Fruit fly (Drosophila melanogaster) whole organism, prepupa: Measurements from ENCODE around the gene ND-15.

Source experiments
- Blimp-1 ChIP-seq: fragments of 200-800 bp; sonication (Bioruptor generic); optimal IDR thresholded peaks from 3 replicates; lab custom pipeline; 2017; ENCODE audit warnings: missing biosample characterization, missing genetic modification characterization, mild to moderate bottlenecking, moderate library complexity, missing genetic modification reagents
- CG10669 ChIP-seq: fragments of 200-800 bp; sonication (Bioruptor generic); optimal IDR thresholded peaks from 3 replicates; lab custom pipeline; 2018; ENCODE audit warnings: missing biosample characterization, mild to moderate bottlenecking, missing genetic modification characterization, moderate library complexity
- CG11294 ChIP-seq: fragments of 200-800 bp; sonication (Bioruptor generic); IDR thresholded peaks from 2 replicates; pipeline ENCODE4 v1.3.6; 2022; ENCODE audit warnings: missing biosample characterization, missing genetic modification characterization
- CG15336 ChIP-seq: fragments of 200-800 bp; sonication (Bioruptor generic); IDR thresholded peaks from 2 replicates; pipeline ENCODE4 v1.3.6; 2022; ENCODE audit warnings: missing biosample characterization, missing genetic modification characterization
- CG1621 ChIP-seq: fragments of 200-800 bp; sonication (Bioruptor generic); optimal IDR thresholded peaks from 3 replicates; lab custom pipeline; 2018; ENCODE audit warnings: missing biosample characterization, mild to moderate bottlenecking, missing genetic modification characterization
- CG16779 ChIP-seq: fragments of 200-800 bp; sonication (Bioruptor generic); optimal IDR thresholded peaks from 3 replicates; lab custom pipeline; 2017; ENCODE audit warnings: missing biosample characterization, mild to moderate bottlenecking, missing genetic modification characterization
- CG3032 ChIP-seq: fragments of 200-800 bp; optimal IDR thresholded peaks from 2 replicates; lab custom pipeline; 2019; ENCODE audit warnings: missing biosample characterization, mild to moderate bottlenecking, missing genetic modification characterization, moderate library complexity
- CG31627 ChIP-seq: fragments of 200-800 bp; sonication (Bioruptor generic); optimal IDR thresholded peaks from 3 replicates; lab custom pipeline; 2016; ENCODE audit warnings: missing biosample characterization, missing genetic modification characterization
- CG34406 ChIP-seq: fragments of 200-800 bp; sonication (Bioruptor generic); optimal IDR thresholded peaks from 3 replicates; lab custom pipeline; 2016; ENCODE audit warnings: missing biosample characterization, missing genetic modification characterization
- CG3919 ChIP-seq: fragments of 200-800 bp; sonication (Bioruptor generic); optimal IDR thresholded peaks from 3 replicates; lab custom pipeline; 2016; ENCODE audit warnings: missing biosample characterization, missing genetic modification characterization
- CG6163 ChIP-seq: fragments of 200-800 bp; sonication (Bioruptor generic); IDR thresholded peaks from 3 replicates; pipeline ENCODE4 v1.3.6; 2022; ENCODE audit warnings: missing biosample characterization, missing genetic modification characterization
- CG6276 ChIP-seq: fragments of 200-800 bp; sonication (Bioruptor generic); optimal IDR thresholded peaks from 2 replicates; lab custom pipeline; 2017; ENCODE audit warnings: missing biosample characterization, mild to moderate bottlenecking, missing genetic modification characterization
- CG6808 ChIP-seq: fragments of 200-800 bp; sonication (Bioruptor generic); optimal IDR thresholded peaks from 3 replicates; lab custom pipeline; 2017; ENCODE audit warnings: missing biosample characterization, missing genetic modification characterization, mild to moderate bottlenecking, moderate library complexity, missing genetic modification reagents
- CG6854 ChIP-seq: fragments of 200-800 bp; sonication (Bioruptor generic); optimal IDR thresholded peaks from 2 replicates; lab custom pipeline; 2017; ENCODE audit warnings: missing biosample characterization, mild to moderate bottlenecking, missing genetic modification characterization
- CG7368 ChIP-seq: fragments of 200-800 bp; sonication (Bioruptor generic); optimal IDR thresholded peaks from 3 replicates; lab custom pipeline; 2016; ENCODE audit warnings: missing biosample characterization, missing genetic modification characterization
- CG8119 ChIP-seq: fragments of 200-800 bp; sonication (Bioruptor generic); IDR thresholded peaks from 3 replicates; pipeline ENCODE4 v1.3.6; 2022; ENCODE audit warnings: missing biosample characterization, missing genetic modification characterization
- CG8319 ChIP-seq: fragments of 200-800 bp; sonication (Bioruptor generic); optimal IDR thresholded peaks from 3 replicates; lab custom pipeline; 2016; ENCODE audit warnings: missing biosample characterization, missing genetic modification characterization
- CG8632 ChIP-seq: fragments of 200-800 bp; sonication (Bioruptor generic); optimal IDR thresholded peaks from 3 replicates; lab custom pipeline; 2016; ENCODE audit warnings: missing biosample characterization, missing genetic modification characterization
- CG9139 ChIP-seq: fragments of 200-800 bp; sonication (Bioruptor generic); optimal IDR thresholded peaks from 3 replicates; lab custom pipeline; 2017; ENCODE audit warnings: missing biosample characterization, mild to moderate bottlenecking, missing genetic modification characterization
- Eip78C ChIP-seq: fragments of 200-800 bp; sonication (Bioruptor generic); peaks from one replicate; lab custom pipeline; 2016; ENCODE audit warnings: missing biosample characterization, missing genetic modification characterization
- Eip93F ChIP-seq: fragments of 200-800 bp; sonication (Bioruptor generic); optimal IDR thresholded peaks from 2 replicates; lab custom pipeline; 2016; ENCODE audit warnings: missing biosample characterization, mild to moderate bottlenecking, missing genetic modification characterization
- Ets21C ChIP-seq: fragments of 200-800 bp; sonication (Bioruptor generic); optimal IDR thresholded peaks from 3 replicates; lab custom pipeline; 2016; ENCODE audit warnings: missing biosample characterization, missing genetic modification characterization
- Hr38 ChIP-seq: sonication (Bioruptor generic); optimal IDR thresholded peaks from 2 replicates; lab custom pipeline; 2016; ENCODE audit warnings: missing biosample characterization, missing genetic modification characterization
- Hr39 ChIP-seq: fragments of 200-800 bp; sonication (Bioruptor generic); optimal IDR thresholded peaks from 2 replicates; lab custom pipeline; 2016; ENCODE audit warnings: missing biosample characterization, missing genetic modification characterization
- Met ChIP-seq: fragments of 200-800 bp; sonication (Bioruptor generic); optimal IDR thresholded peaks from 3 replicates; lab custom pipeline; 2016; ENCODE audit warnings: missing biosample characterization, missing genetic modification characterization
- Sox102F ChIP-seq: fragments of 200-800 bp; sonication (Bioruptor generic); optimal IDR thresholded peaks from 2 replicates; lab custom pipeline; 2016; ENCODE audit warnings: missing biosample characterization, mild to moderate bottlenecking, missing genetic modification characterization
- Sox14 ChIP-seq: fragments of 200-800 bp; sonication (Bioruptor generic); optimal IDR thresholded peaks from 3 replicates; lab custom pipeline; 2016; ENCODE audit warnings: missing biosample characterization, missing genetic modification characterization
- Sox15 ChIP-seq: fragments of 200-800 bp; sonication (Bioruptor generic); optimal IDR thresholded peaks from 3 replicates; lab custom pipeline; 2016; ENCODE audit warnings: missing biosample characterization, missing genetic modification characterization
- achi ChIP-seq: fragments of 200-800 bp; sonication (Bioruptor generic); optimal IDR thresholded peaks from 3 replicates; lab custom pipeline; 2016; ENCODE audit warnings: missing biosample characterization, missing genetic modification characterization
- acj6 ChIP-seq: fragments of 200-800 bp; sonication (Bioruptor generic); optimal IDR thresholded peaks from 3 replicates; lab custom pipeline; 2016; ENCODE audit warnings: missing biosample characterization, missing genetic modification characterization
- cyc ChIP-seq: fragments of 200-800 bp; sonication (Bioruptor generic); optimal IDR thresholded peaks from 3 replicates; lab custom pipeline; 2016; ENCODE audit warnings: missing biosample characterization, missing genetic modification characterization
- dac ChIP-seq: fragments of 200-800 bp; sonication (Bioruptor generic); optimal IDR thresholded peaks from 2 replicates; lab custom pipeline; 2017; ENCODE audit warnings: missing biosample characterization, mild to moderate bottlenecking, missing genetic modification characterization
- dsx ChIP-seq: fragments of 200-800 bp; optimal IDR thresholded peaks from 3 replicates; lab custom pipeline; 2019; ENCODE audit warnings: missing biosample characterization, mild to moderate bottlenecking, missing genetic modification characterization, moderate library complexity; ENCODE audit not compliant: poor library complexity, severe bottlenecking
- esn ChIP-seq: fragments of 200-800 bp; sonication (Bioruptor generic); optimal IDR thresholded peaks from 2 replicates; lab custom pipeline; 2016; ENCODE audit warnings: missing biosample characterization, mild to moderate bottlenecking, missing genetic modification characterization, moderate library complexity
- fkh ChIP-seq: fragments of 200-800 bp; sonication (Bioruptor generic); optimal IDR thresholded peaks from 3 replicates; lab custom pipeline; 2017; ENCODE audit warnings: missing biosample characterization, mild to moderate bottlenecking, missing genetic modification characterization, moderate library complexity
- net ChIP-seq: fragments of 200-800 bp; sonication (Bioruptor generic); optimal IDR thresholded peaks from 3 replicates; lab custom pipeline; 2016; ENCODE audit warnings: missing biosample characterization, missing genetic modification characterization
- pdm3 ChIP-seq: fragments of 200-800 bp; sonication (Bioruptor generic); optimal IDR thresholded peaks from 3 replicates; lab custom pipeline; 2016; ENCODE audit warnings: missing biosample characterization, missing genetic modification characterization
- salr ChIP-seq, 2 experiments: fragments of 200-800 bp; sonication (Bioruptor generic); optimal IDR thresholded peaks; 3 replicates each; lab custom pipeline; 2016 to 2018; ENCODE audit warnings: missing biosample characterization in 2 of 2, missing genetic modification characterization in 2 of 2, mild to moderate bottlenecking in 1 of 2
- spab ChIP-seq: fragments of 200-800 bp; sonication (Bioruptor generic); optimal IDR thresholded peaks from 2 replicates; lab custom pipeline; 2017; ENCODE audit warnings: missing biosample characterization, mild to moderate bottlenecking, missing genetic modification characterization, missing genetic modification reagents
- ss ChIP-seq, 2 experiments: fragments of 200-800 bp; sonication (Bioruptor generic); optimal IDR thresholded peaks; 2 replicates in 1 of 2; 3 replicates in 1 of 2; lab custom pipeline; 2017 to 2018; ENCODE audit warnings: mild to moderate bottlenecking in 2 of 2, missing biosample characterization in 2 of 2, missing genetic modification characterization in 2 of 2, moderate library complexity in 1 of 2
- svp ChIP-seq: fragments of 200-800 bp; sonication (Bioruptor generic); peaks from one replicate; lab custom pipeline; 2016; ENCODE audit warnings: missing biosample characterization, missing genetic modification characterization
- topi ChIP-seq: fragments of 200-800 bp; sonication (Bioruptor generic); optimal IDR thresholded peaks from 3 replicates; lab custom pipeline; 2016; ENCODE audit warnings: missing biosample characterization, missing genetic modification characterization
- vri ChIP-seq: fragments of 200-800 bp; sonication (Bioruptor generic); optimal IDR thresholded peaks from 3 replicates; lab custom pipeline; 2016; ENCODE audit warnings: missing biosample characterization, mild to moderate bottlenecking, missing genetic modification characterization

Gene ND-15

dm6 chr2L:166115-167069, 51.9 kb downstream of the ND-15 start (continued):
- TF ChIP-seq CG3032 (tag; lab: Kevin White, UChicago) (peak; percentile 88), CG31627 (GFP tag; lab: Kevin White, UChicago) (no peak), Blimp-1 (GFP tag; lab: Kevin White, UChicago) (peak; percentile 66), cyc (no peak), dsx (peak; percentile 100), acj6 (GFP tag; lab: Kevin White, UChicago) (peak; percentile 62), CG7368 (GFP tag; lab: Kevin White, UChicago) (peak; percentile 89), Ets21C (GFP tag; lab: Kevin White, UChicago) (peak; percentile 43), CG8319 (GFP tag; lab: Kevin White, UChicago) (peak; percentile 68), CG15336 (GFP tag; lab: Robert Waterston, UW) (no peak), achi (GFP tag; lab: Kevin White, UChicago) (peak; percentile 87), salr (GFP tag; optimal IDR thresholded peaks at IDR 0.05; lab: Kevin White, UChicago) (peak; percentile 83 to 96), CG16779 (tag; lab: Kevin White, UChicago) (peak; percentile 99), spab (GFP tag; lab: Kevin White, UChicago) (peak; percentile 95), CG6854 (GFP tag; lab: Kevin White, UChicago) (peak; percentile 92), CG8632 (GFP tag; lab: Kevin White, UChicago) (peak; percentile 80), fkh (peak; percentile 100), net (GFP tag; lab: Kevin White, UChicago) (peak; percentile 96), Met (GFP tag; lab: Kevin White, UChicago) (peak; percentile 69), CG9139 (GFP tag; lab: Kevin White, UChicago) (peak; percentile 98), dac (peak; percentile 94), CG34406 (peak; percentile 85), Sox102F (GFP tag; lab: Kevin White, UChicago) (peak; percentile 88), Eip78C (GFP tag; lab: Kevin White, UChicago) (peak; percentile 95), Sox15 (GFP tag; lab: Kevin White, UChicago) (no peak), topi (peak; percentile 62), CG1621 (tag; lab: Kevin White, UChicago) (peak; percentile 94), CG6808 (GFP tag; lab: Kevin White, UChicago) (peak; percentile 98), Hr39 (GFP tag; lab: Kevin White, UChicago) (peak; percentile 3), CG6163 (GFP tag; lab: Robert Waterston, UW) (no peak), pdm3 (GFP tag; lab: Kevin White, UChicago) (peak; percentile 81), Eip93F (GFP tag; lab: Kevin White, UChicago) (peak; percentile 82), esn (GFP tag; lab: Kevin White, UChicago) (peak; percentile 69), svp (GFP tag; lab: Kevin White, UChicago) (peak; percentile 80)

DNA sequence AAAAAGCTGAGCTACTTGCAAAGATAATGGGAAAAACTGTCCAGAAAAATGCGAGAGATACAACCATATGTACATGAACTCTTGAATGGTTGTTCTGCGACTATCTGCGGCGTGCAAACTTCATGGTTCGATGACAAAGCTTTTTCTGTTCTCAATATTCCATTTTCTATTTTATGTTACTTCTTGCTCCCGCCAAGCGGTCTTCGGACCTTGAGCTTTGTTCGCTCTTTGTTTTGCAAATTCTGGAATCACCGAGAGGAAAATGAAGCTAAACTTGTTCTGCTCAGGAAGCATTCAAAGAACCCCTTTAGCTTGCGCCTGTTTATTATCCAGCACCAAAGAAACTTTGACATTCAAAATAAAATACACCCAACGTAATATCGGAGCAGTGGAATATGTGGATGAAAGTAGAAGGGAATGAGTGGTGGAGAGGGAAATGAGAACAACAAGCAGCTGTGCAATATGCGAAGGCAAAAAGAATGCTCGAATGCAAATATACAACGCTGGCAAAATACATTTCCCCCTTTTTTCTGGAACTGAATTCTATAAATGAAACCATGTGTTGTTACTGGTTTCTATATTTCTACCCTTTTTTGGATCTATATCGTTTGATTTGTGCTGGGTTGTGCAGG, 53.9 kb downstream of the ND-15 start:
- no peak for TF ChIP-seq pdm3 (GFP tag; lab: Kevin White, UChicago)
- peak; percentile 76 for TF ChIP-seq CG6276 (GFP tag; lab: Kevin White, UChicago)
- TF ChIP-seq CG10669 (GFP tag; lab: Kevin White, UChicago), result peak; percentile 39
- TF ChIP-seq CG6808 (GFP tag; lab: Kevin White, UChicago), result peak; percentile 76
- no peak for TF ChIP-seq Sox102F (GFP tag; lab: Kevin White, UChicago)
- TF ChIP-seq spab (GFP tag; lab: Kevin White, UChicago), result peak; percentile 46
- no peak for TF ChIP-seq dac
- TF ChIP-seq CG8632 (GFP tag; lab: Kevin White, UChicago), result no peak
- peak; percentile 16 for TF ChIP-seq vri (GFP tag; lab: Kevin White, UChicago)
- TF ChIP-seq Sox14 (GFP tag; lab: Kevin White, UChicago), result peak; percentile 32
- no peak for TF ChIP-seq CG8319 (GFP tag; lab: Kevin White, UChicago)
- no peak for TF ChIP-seq Ets21C (GFP tag; lab: Kevin White, UChicago)
- TF ChIP-seq net (GFP tag; lab: Kevin White, UChicago), result peak; percentile 25
- TF ChIP-seq dsx, result peak; percentile 35
- no peak for TF ChIP-seq Sox15 (GFP tag; lab: Kevin White, UChicago)
- TF ChIP-seq Hr38 (GFP tag; lab: Kevin White, UChicago), result no peak
- no peak for TF ChIP-seq CG7368 (GFP tag; lab: Kevin White, UChicago)
- TF ChIP-seq CG1621 (tag; lab: Kevin White, UChicago), result peak; percentile 12
- TF ChIP-seq CG8119 (GFP tag; lab: Robert Waterston, UW), result peak; percentile 35; the same call in 1 of the 3 replicates
- TF ChIP-seq CG9139 (GFP tag; lab: Kevin White, UChicago), result peak; percentile 72
- peak; percentile 54 for TF ChIP-seq Eip78C (GFP tag; lab: Kevin White, UChicago)
- TF ChIP-seq ss (GFP tag; optimal IDR thresholded peaks at IDR 0.05; lab: Kevin White, UChicago), result peak; percentile 82 to 84
- no peak for TF ChIP-seq CG3919 (GFP tag; lab: Kevin White, UChicago)
- TF ChIP-seq CG11294 (GFP tag; lab: Robert Waterston, UW), result no peak
